Worm (Caenorhabditis elegans) whole organism, L4 larva: ENCODE results near the gene C45G9.2.

Experiments
- F10B5.3 ChIP-seq: sonication (generic microtip); optimal IDR thresholded peaks from 2 replicates; lab custom pipeline; 2016; ENCODE audit warnings: mild to moderate bottlenecking, missing genetic modification characterization, missing compliant biosample characterization
- F44E2.7 ChIP-seq: fragments of 200-800 bp; sonication (Bioruptor generic); IDR thresholded peaks from 2 replicates; pipeline ENCODE4 v2.1.2; 2022; ENCODE audit warnings: missing genetic modification characterization, missing compliant biosample characterization
- Y105C5A.15 ChIP-seq: fragments of 200-800 bp; sonication (Bioruptor generic); IDR thresholded peaks from 2 replicates; pipeline ENCODE4 v1.3.6; 2022; ENCODE audit warnings: missing genetic modification characterization, missing compliant biosample characterization
- Y48G9A.11 ChIP-seq: fragments of 200-800 bp; sonication (Bioruptor generic); IDR thresholded peaks from 2 replicates; pipeline ENCODE4 v1.3.6; 2022; ENCODE audit warnings: missing genetic modification reagents, missing genetic modification characterization, missing compliant biosample characterization
- Y75B8A.6 ChIP-seq: fragments of 200-800 bp; sonication (Bioruptor generic); IDR thresholded peaks from 2 replicates; pipeline ENCODE4 v1.3.6; 2022; ENCODE audit warnings: missing genetic modification reagents, missing genetic modification characterization, missing compliant biosample characterization
- ZK337.2 ChIP-seq: fragments of 200-800 bp; sonication (Bioruptor generic); IDR thresholded peaks from 2 replicates; pipeline ENCODE4 v1.3.6; 2022; ENCODE audit warnings: missing genetic modification reagents, missing genetic modification characterization, missing compliant biosample characterization
- aha-1 ChIP-seq: fragments of 150-350 bp; peaks from one replicate; lab custom pipeline; 2014; ENCODE audit warnings: missing biosample characterization, missing genetic modification characterization
- ama-1 ChIP-seq: fragments of 150-350 bp; optimal IDR thresholded peaks from 2 replicates; lab custom pipeline; 2014; ENCODE audit warnings: inconsistent platforms, mixed read lengths
- arid-1 ChIP-seq: fragments of 200-800 bp; sonication (Bioruptor generic); conservative IDR thresholded peaks from 2 replicates; pipeline ENCODE4 v1.3.6; 2022; ENCODE audit warnings: missing genetic modification reagents, missing genetic modification characterization, missing compliant biosample characterization
- ceh-28 ChIP-seq: fragments of 150-350 bp; optimal IDR thresholded peaks from 2 replicates; lab custom pipeline; 2014; ENCODE audit warnings: missing biosample characterization, missing genetic modification reagents, missing genetic modification characterization
- ceh-44 ChIP-seq: fragments of 200-800 bp; sonication (Bioruptor generic); IDR thresholded peaks from 2 replicates; pipeline ENCODE4 v1.3.6; 2022; ENCODE audit warnings: missing genetic modification reagents, missing genetic modification characterization, missing compliant biosample characterization
- ceh-62 ChIP-seq: sonication (generic microtip); optimal IDR thresholded peaks from 2 replicates; lab custom pipeline; 2017; ENCODE audit warnings: missing biosample characterization, missing genetic modification characterization
- ceh-82 ChIP-seq: sonication (generic microtip); optimal IDR thresholded peaks from 2 replicates; lab custom pipeline; 2017; ENCODE audit warnings: missing biosample characterization, missing genetic modification characterization
- ces-1 ChIP-seq: fragments of 150-350 bp; sonication (generic microtip); optimal IDR thresholded peaks from 4 replicates; lab custom pipeline; 2014; ENCODE audit warnings: missing biosample characterization, missing genetic modification reagents, missing genetic modification characterization
- cey-2 ChIP-seq: sonication (generic microtip); optimal IDR thresholded peaks from 3 replicates; lab custom pipeline; 2017; ENCODE audit warnings: missing genetic modification characterization, mild to moderate bottlenecking, missing compliant biosample characterization, antibody characterized with exemption, borderline replicate concordance; ENCODE audit not compliant: insufficient read depth
- ctbp-1 ChIP-seq: fragments of 200-800 bp; sonication (Bioruptor generic); IDR thresholded peaks from 2 replicates; pipeline ENCODE4 v1.3.6; 2022; ENCODE audit warnings: missing genetic modification reagents, missing genetic modification characterization, missing compliant biosample characterization
- daf-12 ChIP-seq: fragments of 150-350 bp; optimal IDR thresholded peaks from 2 replicates; lab custom pipeline; 2014; ENCODE audit warnings: missing biosample characterization, missing genetic modification reagents, missing genetic modification characterization
- daf-16 ChIP-seq, 3 experiments: sonication (generic microtip); optimal IDR thresholded peaks; 2 replicates each; lab custom pipeline; 2016 to 2017; ENCODE audit warnings: missing genetic modification characterization in 3 of 3, missing genetic modification reagents in 3 of 3, mild to moderate bottlenecking in 2 of 3, missing compliant biosample characterization in 2 of 3, missing biosample characterization in 1 of 3, moderate library complexity in 1 of 3
- daf-19 ChIP-seq: fragments of 200-800 bp; sonication (Bioruptor generic); conservative IDR thresholded peaks from 2 replicates; pipeline ENCODE4 v1.3.6; 2022; ENCODE audit warnings: missing genetic modification characterization, missing compliant biosample characterization
- daf-8 ChIP-seq: fragments of 200-800 bp; sonication (Bioruptor generic); IDR thresholded peaks from 2 replicates; pipeline ENCODE4 v1.3.6; 2022; ENCODE audit warnings: missing genetic modification characterization, missing compliant biosample characterization
- dpl-1 ChIP-seq: fragments of 150-350 bp; optimal IDR thresholded peaks from 2 replicates; lab custom pipeline; 2014; ENCODE audit warnings: missing biosample characterization, missing genetic modification reagents, missing genetic modification characterization
- dve-1 ChIP-seq: sonication (generic microtip); optimal IDR thresholded peaks from 2 replicates; lab custom pipeline; 2017; ENCODE audit warnings: antibody characterized with exemption, mild to moderate bottlenecking, missing genetic modification characterization, missing compliant biosample characterization; ENCODE audit not compliant: insufficient read depth
- fkh-10 ChIP-seq: fragments of 150-350 bp; optimal IDR thresholded peaks from 2 replicates; lab custom pipeline; 2014; ENCODE audit warnings: missing biosample characterization, missing genetic modification reagents, missing genetic modification characterization
- gei-8 ChIP-seq: fragments of 200-800 bp; sonication (Bioruptor generic); optimal IDR thresholded peaks from 2 replicates; lab custom pipeline; 2018; ENCODE audit warnings: mild to moderate bottlenecking, missing genetic modification characterization, missing compliant biosample characterization
- hlh-30 ChIP-seq: sonication (generic microtip); optimal IDR thresholded peaks from 2 replicates; lab custom pipeline; 2017; ENCODE audit warnings: antibody characterized with exemption, mild to moderate bottlenecking, missing genetic modification characterization, missing compliant biosample characterization; ENCODE audit not compliant: insufficient read depth
- lin-1 ChIP-seq: fragments of 200-800 bp; sonication (Bioruptor generic); IDR thresholded peaks from 2 replicates; pipeline ENCODE4 v1.3.6; 2022; ENCODE audit warnings: missing genetic modification reagents, missing genetic modification characterization, missing compliant biosample characterization
- lin-13 ChIP-seq: fragments of 150-350 bp; optimal IDR thresholded peaks from 2 replicates; lab custom pipeline; 2014; ENCODE audit warnings: missing biosample characterization, missing genetic modification reagents, missing genetic modification characterization
- lin-15B ChIP-seq: fragments of 150-350 bp; sonication (generic microtip); optimal IDR thresholded peaks from 3 replicates; lab custom pipeline; 2014; ENCODE audit warnings: missing biosample characterization, missing genetic modification characterization
- lin-38 ChIP-seq: fragments of 200-800 bp; sonication (Bioruptor generic); IDR thresholded peaks from 2 replicates; pipeline ENCODE4 v1.3.6; 2022; ENCODE audit warnings: missing genetic modification reagents, missing genetic modification characterization, missing compliant biosample characterization
- lir-3 ChIP-seq: sonication (generic microtip); optimal IDR thresholded peaks from 2 replicates; lab custom pipeline; 2016; ENCODE audit warnings: mild to moderate bottlenecking, missing genetic modification characterization, missing compliant biosample characterization
- madf-9 ChIP-seq: fragments of 200-800 bp; sonication (Bioruptor generic); conservative IDR thresholded peaks from 2 replicates; pipeline ENCODE4 v1.3.6; 2022; ENCODE audit warnings: missing genetic modification reagents, missing genetic modification characterization, missing compliant biosample characterization
- mep-1 ChIP-seq: fragments of 150-350 bp; sonication (generic microtip); optimal IDR thresholded peaks from 3 replicates; lab custom pipeline; 2014; ENCODE audit warnings: missing biosample characterization, missing genetic modification characterization
- mxl-3 ChIP-seq: fragments of 200-800 bp; sonication (Bioruptor generic); optimal IDR thresholded peaks from 2 replicates; lab custom pipeline; 2018; ENCODE audit warnings: mild to moderate bottlenecking, missing genetic modification characterization, missing compliant biosample characterization
- nhr-28 ChIP-seq: fragments of 150-350 bp; optimal IDR thresholded peaks from 2 replicates; lab custom pipeline; 2014; ENCODE audit warnings: missing biosample characterization, missing genetic modification characterization
- nhr-42 ChIP-seq: fragments of 200-800 bp; sonication (Bioruptor generic); IDR thresholded peaks from 2 replicates; pipeline ENCODE4 v1.3.6; 2022; ENCODE audit warnings: missing genetic modification characterization, missing compliant biosample characterization
- nhr-48 ChIP-seq: sonication (generic microtip); optimal IDR thresholded peaks from 2 replicates; lab custom pipeline; 2016; ENCODE audit warnings: mild to moderate bottlenecking, missing genetic modification characterization, missing compliant biosample characterization
- nhr-6 ChIP-seq: fragments of 150-350 bp; optimal IDR thresholded peaks from 2 replicates; lab custom pipeline; 2014; ENCODE audit warnings: missing biosample characterization, missing genetic modification characterization
- nhr-77 ChIP-seq: fragments of 150-350 bp; optimal IDR thresholded peaks from 2 replicates; lab custom pipeline; 2014; ENCODE audit warnings: missing biosample characterization, missing genetic modification characterization
- pha-4 ChIP-seq, 2 experiments: fragments of 150-350 bp in 1 of 2; fragments of 200-800 bp in 1 of 2; sonication (Bioruptor generic) in 1 of 2; IDR thresholded peaks in 1 of 2; optimal IDR thresholded peaks in 1 of 2; 2 replicates each; pipeline versions ENCODE4 v1.3.6 to Lab custom; 2014 to 2022; ENCODE audit warnings: missing genetic modification characterization in 2 of 2, missing genetic modification reagents in 2 of 2, missing biosample characterization in 1 of 2, missing compliant biosample characterization in 1 of 2
- php-3 ChIP-seq: fragments of 200-800 bp; sonication (Bioruptor generic); IDR thresholded peaks from 2 replicates; pipeline ENCODE4 v1.3.6; 2022; ENCODE audit warnings: missing genetic modification reagents, missing genetic modification characterization, missing compliant biosample characterization
- pqm-1 ChIP-seq: sonication (generic microtip); optimal IDR thresholded peaks from 2 replicates; lab custom pipeline; 2017; ENCODE audit warnings: missing biosample characterization, missing genetic modification characterization
- sdz-12 ChIP-seq: fragments of 200-800 bp; sonication (Bioruptor generic); optimal IDR thresholded peaks from 2 replicates; lab custom pipeline; 2018; ENCODE audit warnings: mild to moderate bottlenecking, missing genetic modification characterization, missing compliant biosample characterization
- set-16 ChIP-seq: fragments of 200-800 bp; sonication (Bioruptor generic); IDR thresholded peaks from 2 replicates; pipeline ENCODE4 v1.3.6; 2022; ENCODE audit warnings: missing genetic modification reagents, missing genetic modification characterization, missing compliant biosample characterization
- snpc-4 ChIP-seq: fragments of 150-350 bp; optimal IDR thresholded peaks from 2 replicates; lab custom pipeline; 2014; ENCODE audit warnings: missing biosample characterization, missing genetic modification characterization
- unc-130 ChIP-seq: sonication (generic microtip); optimal IDR thresholded peaks from 2 replicates; lab custom pipeline; 2016; ENCODE audit warnings: missing genetic modification reagents, missing genetic modification characterization, missing compliant biosample characterization
- unc-39 ChIP-seq: sonication (generic microtip); optimal IDR thresholded peaks from 2 replicates; lab custom pipeline; 2017; ENCODE audit warnings: missing biosample characterization, missing genetic modification characterization
- vab-7 ChIP-seq: fragments of 200-800 bp; sonication (Bioruptor generic); IDR thresholded peaks from 2 replicates; pipeline ENCODE4 v1.3.6; 2022; ENCODE audit warnings: missing genetic modification reagents, missing genetic modification characterization, missing compliant biosample characterization
- zag-1 ChIP-seq: fragments of 150-350 bp; optimal IDR thresholded peaks from 2 replicates; lab custom pipeline; 2014; ENCODE audit warnings: missing biosample characterization, missing genetic modification characterization

Gene C45G9.2

DNA sequence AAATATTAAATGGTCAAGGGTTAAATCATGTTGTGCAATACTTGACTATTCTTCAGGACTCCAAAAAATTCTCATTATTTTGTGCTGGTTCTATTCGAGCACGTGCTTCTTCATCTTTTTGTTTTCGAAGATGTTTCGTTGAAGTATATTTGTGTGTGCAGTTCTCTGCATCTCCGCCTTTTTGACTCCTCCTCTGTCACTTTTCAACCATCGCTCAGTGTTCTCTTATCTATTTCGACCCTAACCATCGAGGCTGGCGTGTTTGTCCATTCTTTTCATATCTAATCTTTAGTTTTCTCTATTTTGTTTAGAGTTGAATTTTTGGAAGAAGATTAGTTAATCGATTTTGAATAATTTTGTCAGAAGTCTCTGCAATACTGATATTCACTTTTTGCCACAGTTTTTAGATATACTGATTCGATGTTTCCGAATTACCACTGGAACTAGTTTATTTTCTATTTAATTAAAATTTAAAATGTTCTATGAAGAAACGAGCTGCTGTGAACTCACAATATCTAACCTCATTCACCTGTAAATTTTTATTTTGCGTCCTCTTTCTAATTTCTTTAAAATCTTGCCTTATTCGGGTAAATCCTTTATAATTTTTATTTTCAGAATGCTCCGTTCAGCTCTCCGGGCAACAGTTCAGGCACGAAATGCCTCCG, 8.4 kb downstream of the C45G9.2 start, which contains the start of gene alh-1 (continued):
- TF ChIP-seq nhr-48 (tag; lab: Kevin White, UChicago) (no peak), madf-9 (GFP tag; lab: Robert Waterston, UW) (no peak)

DNA sequence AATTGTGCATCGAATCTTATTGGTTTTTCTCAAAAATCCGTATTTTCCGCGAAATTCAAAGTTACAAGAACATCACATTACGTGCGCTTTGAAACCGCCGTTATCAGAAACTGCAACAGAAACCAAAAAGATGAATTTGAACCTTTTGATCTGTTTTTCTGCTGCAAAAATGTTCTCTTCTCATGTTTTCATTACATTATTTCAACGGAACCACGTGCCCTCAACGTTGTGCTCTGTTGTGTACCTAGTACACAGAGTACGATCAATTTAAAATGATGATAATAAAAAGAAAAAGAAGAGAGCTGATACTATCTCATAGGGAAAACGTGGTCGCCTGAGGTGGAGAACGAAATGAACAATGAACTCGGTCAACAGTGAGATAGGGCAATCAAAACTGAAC, 9.2 kb downstream of the C45G9.2 start:
- no peak for TF ChIP-seq Y75B8A.6 (GFP tag; lab: Robert Waterston, UW)
- no peak for TF ChIP-seq unc-39 (tag; lab: Kevin White, UChicago)
- TF ChIP-seq lin-15B = no peak
- TF ChIP-seq nhr-42 (GFP tag; lab: Robert Waterston, UW) = no peak
- TF ChIP-seq aha-1 (tag; lab: Kevin White, UChicago) = no peak
- TF ChIP-seq lin-1 = no peak
- no peak for TF ChIP-seq set-16 (GFP tag; lab: Robert Waterston, UW)
- TF ChIP-seq nhr-6 (tag; lab: Kevin White, UChicago) = no peak
- TF ChIP-seq ceh-82 = no peak
- peak; percentile 46; the same call in 1 of the 2 replicates for TF ChIP-seq pha-4 (GFP tag; IDR thresholded peaks at IDR 0.05; lab: Robert Waterston, UW)
- peak; percentile 84 for TF ChIP-seq pha-4 (tag; optimal IDR thresholded peaks at IDR 0.05; lab: Kevin White, UChicago)
- no peak for TF ChIP-seq ZK337.2 (GFP tag; lab: Robert Waterston, UW)
- TF ChIP-seq lir-3 = no peak
- peak; percentile 88 for TF ChIP-seq nhr-77 (tag; lab: Kevin White, UChicago)
- no peak for TF ChIP-seq lin-13 (GFP tag; lab: Kevin White, UChicago)
- TF ChIP-seq php-3 (GFP tag; lab: Robert Waterston, UW) = 0 out of 2 replicates have a peak, but pooled peaks have one; percentile 43
- no peak for TF ChIP-seq madf-9 (GFP tag; lab: Robert Waterston, UW)
- TF ChIP-seq dve-1 (tag; lab: Kevin White, UChicago) = peak; percentile 95
- no peak for TF ChIP-seq fkh-10
- TF ChIP-seq ces-1 (GFP tag; lab: Kevin White, UChicago) = no peak
- TF ChIP-seq ceh-28 = no peak
- TF ChIP-seq daf-8 (GFP tag; lab: Robert Waterston, UW) = no peak
- no peak for TF ChIP-seq ceh-44 (GFP tag; lab: Robert Waterston, UW)
- no peak for TF ChIP-seq ama-1
- TF ChIP-seq F10B5.3 = no peak
- TF ChIP-seq daf-16 (GFP tag; optimal IDR thresholded peaks at IDR 0.05; lab: Kevin White, UChicago) = peak in 1 of 2 experiments; percentile 79
- TF ChIP-seq daf-16 (tag; optimal IDR thresholded peaks at IDR 0.05; lab: Kevin White, UChicago) = peak; percentile 98
- peak; percentile 89 for TF ChIP-seq hlh-30 (tag; lab: Kevin White, UChicago)
- no peak for TF ChIP-seq snpc-4 (tag; lab: Kevin White, UChicago)
- TF ChIP-seq arid-1 (GFP tag; lab: Robert Waterston, UW) = no peak
- TF ChIP-seq daf-12 (tag; lab: Kevin White, UChicago) = no peak
- no peak for TF ChIP-seq vab-7 (GFP tag; lab: Robert Waterston, UW)
- TF ChIP-seq gei-8 (GFP tag; lab: Kevin White, UChicago) = no peak
- peak; percentile 97 for TF ChIP-seq nhr-28
- TF ChIP-seq mxl-3 (GFP tag; lab: Kevin White, UChicago) = peak; percentile 97
- TF ChIP-seq cey-2 (tag; lab: Kevin White, UChicago) = no peak
- no peak for TF ChIP-seq daf-19 (GFP tag; lab: Robert Waterston, UW)
- no peak for TF ChIP-seq ceh-62 (tag; lab: Kevin White, UChicago)
- TF ChIP-seq Y105C5A.15 (GFP tag; lab: Robert Waterston, UW) = no peak
- no peak for TF ChIP-seq Y48G9A.11 (GFP tag; lab: Robert Waterston, UW)
- peak; percentile 64 for TF ChIP-seq pqm-1 (tag; lab: Kevin White, UChicago)
- TF ChIP-seq ctbp-1 = no peak
- peak; percentile 81 for TF ChIP-seq mep-1 (tag; lab: Kevin White, UChicago)
- TF ChIP-seq dpl-1 = peak; percentile 12
- 0 out of 2 replicates have a peak, but pooled peaks have one; percentile 30 for TF ChIP-seq lin-38 (GFP tag; lab: Robert Waterston, UW)
- no peak for TF ChIP-seq F44E2.7 (GFP tag; lab: Robert Waterston, UW)
- no peak for TF ChIP-seq zag-1 (tag; lab: Kevin White, UChicago)
- TF ChIP-seq sdz-12 (GFP tag; lab: Kevin White, UChicago) = no peak
- TF ChIP-seq unc-130 (GFP tag; lab: Kevin White, UChicago) = no peak
